Worm (Caenorhabditis elegans): Measurements from ENCODE around the gene txt-1.
A peak's percentile ranks its signal among the peaks of the same experiment; 100 is the strongest.

Gene txt-1

DNA sequence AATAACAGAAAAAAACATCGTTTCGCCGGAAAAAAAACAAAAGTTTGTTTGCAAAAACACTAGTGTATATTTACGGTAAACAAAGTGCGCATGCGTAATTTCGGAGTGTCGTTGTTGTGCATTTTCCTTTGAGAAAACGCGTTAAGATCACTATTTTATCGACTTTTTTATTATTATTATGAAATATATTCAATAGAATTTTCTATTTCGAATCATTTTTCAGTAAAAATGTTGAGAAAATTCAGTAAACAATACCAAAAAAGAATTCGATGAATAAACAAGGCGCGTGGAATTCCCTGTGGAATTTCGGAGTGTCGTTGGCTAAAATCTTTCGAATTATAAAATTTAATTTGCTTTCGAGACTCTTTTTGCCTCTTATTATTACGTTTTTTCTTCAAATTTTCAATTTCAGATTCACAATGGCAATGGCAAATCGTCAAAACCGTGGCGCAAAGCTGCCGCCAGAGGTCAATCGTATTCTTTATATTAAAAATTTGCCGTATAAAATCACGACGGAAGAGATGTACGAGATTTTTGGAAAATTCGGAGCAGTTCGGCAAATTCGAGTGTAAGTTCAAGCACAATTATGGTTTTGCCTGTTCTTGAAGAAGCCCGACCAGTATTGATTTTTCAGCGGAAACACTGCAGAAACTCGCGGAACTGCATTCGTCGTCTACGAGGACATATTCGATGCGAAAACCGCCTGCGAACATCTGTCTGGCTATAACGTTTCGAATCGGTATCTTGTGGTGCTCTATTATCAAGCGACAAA is 7.8 kb upstream of the txt-1 start, which contains the start of the genes luc-7L3 and sftb-6:
luc-7L3 (minus strand) TSS at position 36 of the 772 bp plus-strand sequence.
sftb-6 (plus strand) TSS at position 413 of the 772 bp plus-strand sequence.
- TF ChIP-seq B0261.1 (tag; optimal IDR thresholded peaks at IDR 0.05) = no peak
- TF ChIP-seq attf-5 (GFP tag; optimal IDR thresholded peaks at IDR 0.05) = peak; percentile 25
- no peak for TF ChIP-seq tlf-1 (GFP tag; optimal IDR thresholded peaks at IDR 0.05)
- no peak for TF ChIP-seq B0035.1 (tag; optimal IDR thresholded peaks at IDR 0.05)
- TF ChIP-seq sdz-38 (tag; optimal IDR thresholded peaks at IDR 0.05) = no peak
- TF ChIP-seq attf-3 (GFP tag; conservative IDR thresholded peaks at IDR 0.05) = peak; percentile 98
- no peak for TF ChIP-seq snpc-1.1 (tag; optimal IDR thresholded peaks at IDR 0.05; ENCODE audit: insufficient read depth)
- TF ChIP-seq rec-8 (tag; optimal IDR thresholded peaks at IDR 0.05) = no peak
- TF ChIP-seq ztf-18 (tag; optimal IDR thresholded peaks at IDR 0.05) = no peak
- no peak for TF ChIP-seq nfya-1 (tag; optimal IDR thresholded peaks at IDR 0.05; ENCODE audit: borderline replicate concordance, insufficient read depth)
- TF ChIP-seq Y53F4B.3 (GFP tag; IDR thresholded peaks at IDR 0.05) = no peak
- TF ChIP-seq ceh-27 (GFP tag; optimal IDR thresholded peaks at IDR 0.05) = no peak
- TF ChIP-seq lin-40 (tag; optimal IDR thresholded peaks at IDR 0.05) = peak; percentile 58
- TF ChIP-seq hlh-12 (tag; optimal IDR thresholded peaks at IDR 0.05) = no peak

DNA sequence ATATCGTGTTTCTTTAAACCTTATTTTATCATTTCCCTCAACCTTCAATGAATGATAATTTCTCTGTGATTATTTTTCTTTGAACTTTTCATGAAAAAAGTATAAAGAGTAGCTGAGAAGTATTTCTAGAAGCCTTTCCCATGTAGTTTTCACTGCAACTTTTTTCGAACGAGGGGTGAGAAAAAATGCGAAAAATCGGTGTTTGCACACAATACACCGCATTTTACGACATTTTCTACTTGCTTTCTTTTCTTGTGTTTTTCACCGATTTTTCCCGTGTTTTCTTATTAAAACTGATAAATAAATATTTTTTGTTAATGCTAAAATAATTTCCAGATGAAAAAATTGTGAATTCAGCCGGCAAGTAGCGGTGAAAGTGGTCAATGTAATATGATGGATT is 7.1 kb upstream of the txt-1 start, which contains the start of gene C50D2.10:
C50D2.10 (plus strand) TSS at position 245 of the 400 bp plus-strand sequence.
- peak; percentile 70 for TF ChIP-seq attf-3 (GFP tag; conservative IDR thresholded peaks at IDR 0.05)
- peak; percentile 25; the same call in 1 of the 2 replicates for TF ChIP-seq mcd-1 (GFP tag; IDR thresholded peaks at IDR 0.05)

DNA sequence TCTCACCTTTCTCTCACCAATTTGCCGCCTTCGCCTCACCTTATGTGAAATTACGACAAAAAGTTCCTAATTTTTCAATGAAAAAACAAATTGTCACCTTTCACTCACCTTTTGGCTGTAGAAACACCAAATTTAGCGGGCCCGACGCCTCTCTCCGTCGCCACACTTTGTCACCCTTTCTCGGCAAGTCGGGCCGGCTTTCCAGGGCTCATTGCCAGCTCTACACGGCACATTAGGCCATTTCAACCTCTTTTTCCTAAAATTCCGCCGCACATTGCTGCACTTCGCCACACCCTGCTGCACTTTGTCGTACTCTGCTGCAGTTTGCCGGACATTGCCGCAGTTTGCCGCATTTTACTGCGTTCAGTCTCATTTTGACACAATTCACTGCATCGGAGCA is 4.8 kb upstream of the txt-1 start:
- TF ChIP-seq egl-44 (GFP tag; IDR thresholded peaks at IDR 0.05) (no peak), Y53F4B.3 (GFP tag; IDR thresholded peaks at IDR 0.05) (no peak), atf-7 (tag; optimal IDR thresholded peaks at IDR 0.05) (no peak), lsl-1 (GFP tag; optimal IDR thresholded peaks at IDR 0.05) (no peak), fkh-3 (tag; optimal IDR thresholded peaks at IDR 0.05) (no peak), T26A5.8 (tag; optimal IDR thresholded peaks at IDR 0.05) (no peak), nhr-179 (tag; optimal IDR thresholded peaks at IDR 0.05) (no peak), egrh-3 (GFP tag; IDR thresholded peaks at IDR 0.05) (no peak), ztf-18 (tag; optimal IDR thresholded peaks at IDR 0.05) (no peak), unc-130 (GFP tag; optimal IDR thresholded peaks at IDR 0.05) (no peak), F52B5.7 (tag; optimal IDR thresholded peaks at IDR 0.05) (peak; percentile 50), let-607 (tag; optimal IDR thresholded peaks at IDR 0.05) (no peak), cebp-2 (GFP tag; IDR thresholded peaks at IDR 0.05) (no peak), F57C9.4 (tag; optimal IDR thresholded peaks at IDR 0.05) (no peak), ztf-3 (GFP tag; optimal IDR thresholded peaks at IDR 0.05) (no peak), nfya-2 (GFP tag; IDR thresholded peaks at IDR 0.05) (no peak), zfh-2 (GFP tag; conservative IDR thresholded peaks at IDR 0.05) (peak; percentile 71), Y67H2A.10 (GFP tag; conservative IDR thresholded peaks at IDR 0.05) (no peak), K12H6.12 (tag; optimal IDR thresholded peaks at IDR 0.05) (no peak), B0336.3 (GFP tag; IDR thresholded peaks at IDR 0.05) (0 out of 2 replicates have a peak, but pooled peaks have one; percentile 42), snpc-3.4 (tag; optimal IDR thresholded peaks at IDR 0.05) (no peak), hlh-12 (tag; optimal IDR thresholded peaks at IDR 0.05) (no peak), Y56A3A.18 (GFP tag; IDR thresholded peaks at IDR 0.05) (no peak), snpc-4 (GFP tag; optimal IDR thresholded peaks at IDR 0.05) (no peak), snpc-4 (tag; optimal IDR thresholded peaks at IDR 0.05) (no peak), egl-18 (GFP tag; IDR thresholded peaks at IDR 0.05) (no peak), tbp1 (GFP tag; optimal IDR thresholded peaks at IDR 0.05) (no peak), die-1 (tag; optimal IDR thresholded peaks at IDR 0.05) (no peak), lin-54 (GFP tag; optimal IDR thresholded peaks at IDR 0.05) (no peak), ztf-25 (GFP tag; IDR thresholded peaks at IDR 0.05) (no peak), cebp-1 (GFP tag; IDR thresholded peaks at IDR 0.05) (no peak), cebp-1 (tag; optimal IDR thresholded peaks at IDR 0.05) (no peak)

Data from whole organism, young adult.